Fruit fly (Drosophila melanogaster): Measurements from ENCODE around the gene Lim3.

DNA sequence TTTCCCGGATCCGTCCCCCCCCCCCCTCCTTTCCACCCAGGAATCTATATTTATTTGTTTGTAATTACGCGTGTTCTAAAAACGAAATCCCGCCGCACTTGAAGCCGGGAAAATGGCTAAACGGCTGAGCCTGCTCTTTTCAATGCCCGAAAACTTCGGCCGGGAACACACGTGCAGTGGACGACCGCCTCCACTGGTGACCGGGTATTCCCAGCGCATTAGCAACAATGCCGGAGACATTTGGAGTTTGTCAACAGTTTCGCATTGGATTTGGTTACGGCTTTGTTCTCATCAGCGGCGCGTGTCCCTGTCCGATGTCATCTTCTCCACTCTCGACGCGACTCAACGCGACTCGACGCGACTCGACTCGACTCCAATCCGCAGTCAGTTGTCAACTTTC lies 3.8 kb downstream of the Lim3 start:
- no peak for TF ChIP-seq Sox15 (GFP tag; optimal IDR thresholded peaks at IDR 0.05)
- TF ChIP-seq Hr39 (GFP tag; optimal IDR thresholded peaks at IDR 0.05), result no peak
- no peak for TF ChIP-seq dac (GFP tag; optimal IDR thresholded peaks at IDR 0.05)
- no peak for TF ChIP-seq CG7368 (GFP tag; optimal IDR thresholded peaks at IDR 0.05)
- no peak for TF ChIP-seq CG9139 (GFP tag; optimal IDR thresholded peaks at IDR 0.05)
- TF ChIP-seq lz (GFP tag; optimal IDR thresholded peaks at IDR 0.05), result no peak
- TF ChIP-seq CG11762 (GFP tag; optimal IDR thresholded peaks at IDR 0.05; ENCODE audit: insufficient read depth), result no peak
- no peak for TF ChIP-seq CG6163 (GFP tag; IDR thresholded peaks at IDR 0.05)

Measured in whole organism, prepupa.